Worm (Caenorhabditis elegans) whole organism, late embryonic: Measurements from ENCODE around the gene K08E5.6.
A peak's percentile ranks its signal among the peaks of the same experiment; 100 is the strongest.

Experiments used
- C38D4.7 ChIP-seq: fragments of 200-800 bp; sonication (Bioruptor generic); optimal IDR thresholded peaks from 2 replicates; lab custom pipeline; 2018; ENCODE audit warnings: mild to moderate bottlenecking, missing genetic modification characterization, moderate library complexity, missing compliant biosample characterization
- K09A11.1 ChIP-seq: sonication (generic microtip); optimal IDR thresholded peaks from 2 replicates; lab custom pipeline; 2017; ENCODE audit warnings: antibody characterized with exemption, mild to moderate bottlenecking, missing genetic modification characterization, missing compliant biosample characterization; ENCODE audit not compliant: insufficient read depth
- T23F11.4 ChIP-seq: fragments of 200-800 bp; sonication (Bioruptor generic); optimal IDR thresholded peaks from 2 replicates; lab custom pipeline; 2018; ENCODE audit warnings: mild to moderate bottlenecking, missing genetic modification characterization, missing compliant biosample characterization
- Y22D7AL.16 ChIP-seq: sonication (generic microtip); optimal IDR thresholded peaks from 2 replicates; lab custom pipeline; 2016; ENCODE audit warnings: missing genetic modification characterization, missing compliant biosample characterization
- ahr-1 ChIP-seq: sonication (generic microtip); optimal IDR thresholded peaks from 2 replicates; lab custom pipeline; 2016; ENCODE audit warnings: missing genetic modification characterization, missing compliant biosample characterization
- ama-1 ChIP-seq: fragments of 150-350 bp; optimal IDR thresholded peaks from 2 replicates; lab custom pipeline; 2014
- ceh-14 ChIP-seq: sonication (generic microtip); optimal IDR thresholded peaks from 2 replicates; lab custom pipeline; 2016; ENCODE audit warnings: missing genotype, missing genetic modification characterization, missing compliant biosample characterization
- ceh-19 ChIP-seq: fragments of 200-800 bp; sonication (Bioruptor generic); optimal IDR thresholded peaks from 2 replicates; lab custom pipeline; 2018; ENCODE audit warnings: mild to moderate bottlenecking, missing genetic modification characterization, missing compliant biosample characterization
- ceh-24 ChIP-seq: sonication (generic microtip); optimal IDR thresholded peaks from 2 replicates; lab custom pipeline; 2016; ENCODE audit warnings: mild to moderate bottlenecking, missing genetic modification characterization, missing compliant biosample characterization
- ceh-30 ChIP-seq: fragments of 150-350 bp; optimal IDR thresholded peaks from 2 replicates; lab custom pipeline; 2014; ENCODE audit warnings: missing biosample characterization, missing genetic modification characterization
- ceh-31 ChIP-seq: sonication (generic microtip); optimal IDR thresholded peaks from 2 replicates; lab custom pipeline; 2016; ENCODE audit warnings: missing genetic modification characterization, missing compliant biosample characterization
- ceh-34 ChIP-seq: sonication (generic microtip); optimal IDR thresholded peaks from 2 replicates; lab custom pipeline; 2016; ENCODE audit warnings: mild to moderate bottlenecking, missing genetic modification characterization, missing compliant biosample characterization
- ceh-48 ChIP-seq: sonication (generic microtip); optimal IDR thresholded peaks from 2 replicates; lab custom pipeline; 2016; ENCODE audit warnings: missing genetic modification characterization, inconsistent platforms, missing compliant biosample characterization
- ceh-6 ChIP-seq: fragments of 200-800 bp; sonication (Bioruptor generic); optimal IDR thresholded peaks from 2 replicates; lab custom pipeline; 2018; ENCODE audit warnings: mild to moderate bottlenecking, missing genetic modification characterization, missing compliant biosample characterization
- ceh-9 ChIP-seq: sonication (generic microtip); optimal IDR thresholded peaks from 2 replicates; lab custom pipeline; 2016; ENCODE audit warnings: mild to moderate bottlenecking, missing genetic modification characterization, inconsistent platforms, missing compliant biosample characterization
- dve-1 ChIP-seq: sonication (generic microtip); optimal IDR thresholded peaks from 2 replicates; lab custom pipeline; 2017; ENCODE audit warnings: antibody characterized with exemption, mild to moderate bottlenecking, missing genetic modification characterization, missing compliant biosample characterization
- ets-4 ChIP-seq: sonication (generic microtip); optimal IDR thresholded peaks from 2 replicates; lab custom pipeline; 2016; ENCODE audit warnings: missing genetic modification characterization, missing compliant biosample characterization
- eyg-1 ChIP-seq: sonication (generic microtip); optimal IDR thresholded peaks from 2 replicates; lab custom pipeline; 2016; ENCODE audit warnings: missing genotype, missing genetic modification characterization, missing compliant biosample characterization
- fax-1 ChIP-seq: sonication (generic microtip); optimal IDR thresholded peaks from 2 replicates; lab custom pipeline; 2016; ENCODE audit warnings: missing genotype, missing genetic modification characterization, missing compliant biosample characterization
- fkh-10 ChIP-seq: fragments of 150-350 bp; optimal IDR thresholded peaks from 2 replicates; lab custom pipeline; 2014; ENCODE audit warnings: missing biosample characterization, missing genetic modification reagents, missing genetic modification characterization
- fkh-6 ChIP-seq: sonication (generic microtip); optimal IDR thresholded peaks from 2 replicates; lab custom pipeline; 2016; ENCODE audit warnings: missing genetic modification characterization, missing compliant biosample characterization
- gmeb-2 ChIP-seq: sonication (generic microtip); optimal IDR thresholded peaks from 2 replicates; lab custom pipeline; 2016; ENCODE audit warnings: missing genetic modification characterization, inconsistent platforms, missing compliant biosample characterization
- hlh-15 ChIP-seq: sonication (generic microtip); optimal IDR thresholded peaks from 2 replicates; lab custom pipeline; 2016; ENCODE audit warnings: missing genetic modification characterization, missing compliant biosample characterization
- hlh-30 ChIP-seq: sonication (generic microtip); optimal IDR thresholded peaks from 2 replicates; lab custom pipeline; 2017; ENCODE audit warnings: antibody characterized with exemption, missing genetic modification characterization, missing compliant biosample characterization; ENCODE audit not compliant: insufficient read depth
- hlh-6 ChIP-seq: sonication (generic microtip); optimal IDR thresholded peaks from 2 replicates; lab custom pipeline; 2016; ENCODE audit warnings: missing genotype, missing genetic modification characterization, missing compliant biosample characterization
- madf-2 ChIP-seq: sonication (generic microtip); optimal IDR thresholded peaks from 2 replicates; lab custom pipeline; 2017; ENCODE audit warnings: missing genetic modification characterization, missing compliant biosample characterization
- mec-3 ChIP-seq: sonication (generic microtip); optimal IDR thresholded peaks from 2 replicates; lab custom pipeline; 2016; ENCODE audit warnings: borderline replicate concordance, missing genetic modification characterization, missing compliant biosample characterization
- nfya-1 ChIP-seq: sonication (generic microtip); optimal IDR thresholded peaks from 2 replicates; lab custom pipeline; 2017; ENCODE audit warnings: missing genetic modification characterization, mild to moderate bottlenecking, missing compliant biosample characterization, antibody characterized with exemption, moderate library complexity
- nhr-11 ChIP-seq: fragments of 150-350 bp; optimal IDR thresholded peaks from 2 replicates; lab custom pipeline; 2014; ENCODE audit warnings: missing biosample characterization, missing genetic modification characterization
- nhr-232 ChIP-seq: sonication (generic microtip); optimal IDR thresholded peaks from 2 replicates; lab custom pipeline; 2016; ENCODE audit warnings: missing genetic modification characterization, missing compliant biosample characterization
- odd-2 ChIP-seq: sonication (generic microtip); optimal IDR thresholded peaks from 2 replicates; lab custom pipeline; 2017; ENCODE audit warnings: antibody characterized with exemption, mild to moderate bottlenecking, missing genetic modification characterization, missing compliant biosample characterization
- pag-3 ChIP-seq: sonication (generic microtip); optimal IDR thresholded peaks from 2 replicates; lab custom pipeline; 2016; ENCODE audit warnings: missing compliant biosample characterization, missing genetic modification characterization, borderline replicate concordance
- pax-1 ChIP-seq: fragments of 150-350 bp; optimal IDR thresholded peaks from 2 replicates; lab custom pipeline; 2014; ENCODE audit warnings: missing biosample characterization, missing genetic modification characterization
- pha-2 ChIP-seq: sonication (generic microtip); optimal IDR thresholded peaks from 2 replicates; lab custom pipeline; 2017; ENCODE audit warnings: mild to moderate bottlenecking, missing genetic modification characterization, missing compliant biosample characterization
- pha-4 ChIP-seq: fragments of 150-350 bp; optimal IDR thresholded peaks from 2 replicates; lab custom pipeline; 2018; ENCODE audit warnings: missing biosample characterization, missing genetic modification reagents, missing genetic modification characterization
- pqm-1 ChIP-seq: sonication (generic microtip); optimal IDR thresholded peaks from 2 replicates; lab custom pipeline; 2016; ENCODE audit warnings: missing genetic modification characterization, missing compliant biosample characterization
- pros-1 ChIP-seq: fragments of 150-350 bp; optimal IDR thresholded peaks from 2 replicates; lab custom pipeline; 2014; ENCODE audit warnings: missing biosample characterization, missing genetic modification reagents, missing genetic modification characterization
- rnt-1 ChIP-seq: sonication (generic microtip); optimal IDR thresholded peaks from 2 replicates; lab custom pipeline; 2016; ENCODE audit warnings: missing genetic modification characterization, missing compliant biosample characterization
- sdc-2 ChIP-seq: sonication (generic microtip); optimal IDR thresholded peaks from 2 replicates; lab custom pipeline; 2016; ENCODE audit warnings: missing genotype, missing genetic modification characterization, missing compliant biosample characterization
- sox-2 ChIP-seq: fragments of 200-800 bp; sonication (Bioruptor generic); IDR thresholded peaks from 2 replicates; pipeline ENCODE4 v1.3.6; 2022; ENCODE audit warnings: missing genetic modification reagents, missing genetic modification characterization, missing compliant biosample characterization
- sox-4 ChIP-seq: sonication (generic microtip); optimal IDR thresholded peaks from 2 replicates; lab custom pipeline; 2017; ENCODE audit warnings: mild to moderate bottlenecking, missing genetic modification characterization, inconsistent platforms, missing compliant biosample characterization
- tbx-2 ChIP-seq: sonication (generic microtip); optimal IDR thresholded peaks from 2 replicates; lab custom pipeline; 2016; ENCODE audit warnings: missing genetic modification characterization, missing compliant biosample characterization
- tbx-7 ChIP-seq: sonication (generic microtip); optimal IDR thresholded peaks from 2 replicates; lab custom pipeline; 2016; ENCODE audit warnings: missing genotype, missing genetic modification characterization, missing compliant biosample characterization
- ttx-3 ChIP-seq: sonication (generic microtip); optimal IDR thresholded peaks from 2 replicates; lab custom pipeline; 2016; ENCODE audit warnings: missing genetic modification reagents, missing genetic modification characterization, missing compliant biosample characterization
- unc-3 ChIP-seq, 2 experiments: fragments of 200-800 bp in 1 of 2; sonication (Bioruptor generic) in 1 of 2; sonication (generic microtip) in 1 of 2; conservative IDR thresholded peaks in 1 of 2; optimal IDR thresholded peaks in 1 of 2; 2 replicates each; pipeline versions ENCODE4 v1.3.6 to Lab custom; 2016 to 2022; ENCODE audit warnings: missing compliant biosample characterization in 2 of 2, missing genetic modification characterization in 2 of 2, missing genetic modification reagents in 1 of 2
- unc-42 ChIP-seq: sonication (generic microtip); optimal IDR thresholded peaks from 2 replicates; lab custom pipeline; 2016; ENCODE audit warnings: missing genotype, missing genetic modification characterization, missing compliant biosample characterization
- zip-5 ChIP-seq: sonication (generic microtip); optimal IDR thresholded peaks from 2 replicates; lab custom pipeline; 2016; ENCODE audit warnings: missing genetic modification characterization, missing compliant biosample characterization
- ztf-16 ChIP-seq: sonication (generic microtip); optimal IDR thresholded peaks from 2 replicates; lab custom pipeline; 2017; ENCODE audit warnings: missing genetic modification characterization, missing compliant biosample characterization

K08E5.6 gene

DNA sequence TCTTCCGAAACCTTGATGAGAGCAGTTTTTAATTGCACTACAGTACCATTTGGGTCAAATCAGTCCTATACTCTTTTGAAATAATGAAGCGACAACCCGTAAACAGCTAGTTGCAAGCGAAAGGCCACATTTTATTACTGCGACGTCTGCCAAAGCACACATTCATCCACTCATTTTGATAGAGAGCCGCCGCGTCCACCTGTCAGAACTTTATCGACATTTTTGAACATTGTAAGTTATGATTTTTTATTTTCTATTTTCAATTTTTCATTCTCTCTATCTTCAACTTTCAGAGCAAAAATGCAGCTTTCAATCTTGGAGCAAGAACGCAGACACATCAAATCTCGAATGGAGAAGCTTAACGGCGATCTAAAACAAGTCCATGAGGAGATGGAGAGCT lies at the start of gene K08E5.6:
Gene K08E5.6 (plus strand): TSS at position 301 of the 400 bp plus-strand sequence.
- no peak for TF ChIP-seq ceh-24
- no peak for TF ChIP-seq hlh-15
- TF ChIP-seq hlh-6 (tag; lab: Kevin White, UChicago) = no peak
- TF ChIP-seq pag-3 (tag; lab: Kevin White, UChicago) = no peak
- no peak for TF ChIP-seq ahr-1
- no peak for TF ChIP-seq pax-1 (tag; lab: Kevin White, UChicago)
- no peak for TF ChIP-seq Y22D7AL.16
- TF ChIP-seq, all 69 proteins: peak for 0

ce11 chrIII:10093093-10093492 lies 47.7 kb upstream of the K08E5.6 start:
- TF ChIP-seq pqm-1 (tag; lab: Kevin White, UChicago) (no peak), dve-1 (tag; lab: Kevin White, UChicago) (no peak), ets-4 (tag; lab: Kevin White, UChicago) (no peak), tbx-2 (tag; lab: Kevin White, UChicago) (no peak), mec-3 (tag; lab: Kevin White, UChicago) (no peak), ceh-48 (no peak), nhr-232 (tag; lab: Kevin White, UChicago) (no peak), ceh-24 (no peak), nfya-1 (tag; lab: Kevin White, UChicago) (no peak), ceh-14 (tag; lab: Kevin White, UChicago) (no peak), tbx-7 (tag; lab: Kevin White, UChicago) (no peak), zip-5 (tag; lab: Kevin White, UChicago) (no peak), fkh-6 (tag; lab: Kevin White, UChicago) (no peak), unc-42 (tag; lab: Kevin White, UChicago) (no peak), K09A11.1 (no peak), odd-2 (no peak), ztf-16 (tag; lab: Kevin White, UChicago) (no peak), sox-2 (GFP tag; lab: Robert Waterston, UW) (no peak), ceh-19 (GFP tag; lab: Kevin White, UChicago) (no peak), madf-2 (tag; lab: Kevin White, UChicago) (no peak)

DNA sequence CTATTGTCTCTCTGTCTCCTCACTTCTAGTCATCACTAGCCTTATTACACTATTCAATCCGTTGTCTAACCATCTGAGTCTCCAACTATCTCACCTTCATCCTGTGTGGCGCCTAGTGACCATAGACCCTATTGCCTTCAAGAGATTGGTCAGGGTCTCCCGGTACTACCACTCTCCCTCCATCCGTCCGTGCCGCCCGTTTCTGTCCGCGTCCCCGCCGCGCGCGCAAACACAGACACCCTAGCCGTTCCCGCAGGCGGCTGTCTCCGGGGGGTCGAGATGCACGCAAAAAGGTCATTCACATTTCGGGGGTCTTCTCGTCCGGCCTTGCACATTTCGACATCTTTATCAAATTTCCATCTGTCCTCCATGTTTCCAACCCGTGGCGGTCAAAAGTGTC lies 46.3 kb upstream of the K08E5.6 start:
- peak; percentile 20 for TF ChIP-seq ets-4 (tag; lab: Kevin White, UChicago)
- no peak for TF ChIP-seq fkh-10 (GFP tag; lab: Kevin White, UChicago)
- no peak for TF ChIP-seq unc-3 (GFP tag; conservative IDR thresholded peaks at IDR 0.05; lab: Robert Waterston, UW)
- no peak for TF ChIP-seq unc-3 (tag; optimal IDR thresholded peaks at IDR 0.05; lab: Kevin White, UChicago)
- peak; percentile 72 for TF ChIP-seq hlh-6 (tag; lab: Kevin White, UChicago)
- TF ChIP-seq madf-2 (tag; lab: Kevin White, UChicago) = peak; percentile 25
- TF ChIP-seq nhr-11 (tag; lab: Kevin White, UChicago) = no peak
- TF ChIP-seq tbx-7 (tag; lab: Kevin White, UChicago) = no peak
- no peak for TF ChIP-seq pha-4 (tag; lab: Kevin White, UChicago)
- TF ChIP-seq fax-1 (tag; lab: Kevin White, UChicago) = no peak
- peak; percentile 15 for TF ChIP-seq nhr-232 (tag; lab: Kevin White, UChicago)
- TF ChIP-seq pros-1 (tag; lab: Kevin White, UChicago) = peak; percentile 26
- TF ChIP-seq ceh-34 (tag; lab: Kevin White, UChicago) = peak; percentile 57
- TF ChIP-seq nfya-1 (tag; lab: Kevin White, UChicago) = peak; percentile 77
- no peak for TF ChIP-seq ceh-14 (tag; lab: Kevin White, UChicago)
- peak; percentile 58 for TF ChIP-seq rnt-1 (tag; lab: Kevin White, UChicago)
- peak; percentile 40 for TF ChIP-seq sdc-2 (tag; lab: Kevin White, UChicago)
- no peak for TF ChIP-seq gmeb-2 (tag; lab: Kevin White, UChicago)
- no peak for TF ChIP-seq ttx-3
- no peak for TF ChIP-seq ceh-30 (tag; lab: Kevin White, UChicago)
- no peak for TF ChIP-seq ceh-6 (GFP tag; lab: Kevin White, UChicago)
- no peak for TF ChIP-seq ceh-9 (tag; lab: Kevin White, UChicago)
- TF ChIP-seq pha-2 = peak; percentile 59
- peak; percentile 11 for TF ChIP-seq sox-4
- TF ChIP-seq hlh-30 (tag; lab: Kevin White, UChicago) = no peak
- TF ChIP-seq sox-2 (GFP tag; lab: Robert Waterston, UW) = no peak
- peak; percentile 53 for TF ChIP-seq T23F11.4
- TF ChIP-seq ahr-1 = no peak
- no peak for TF ChIP-seq ama-1 (lab: Kevin White, UChicago)
- TF ChIP-seq eyg-1 (tag; lab: Kevin White, UChicago) = peak; percentile 46
- TF ChIP-seq zip-5 (tag; lab: Kevin White, UChicago) = no peak
- TF ChIP-seq ceh-31 (tag; lab: Kevin White, UChicago) = peak; percentile 66
- TF ChIP-seq K09A11.1 = no peak
- TF ChIP-seq C38D4.7 = no peak
- TF ChIP-seq pag-3 (tag; lab: Kevin White, UChicago) = no peak
